Worm (Caenorhabditis elegans) whole organism, L1 larva: ENCODE results near the gene hpr-9.

Source experiments
- fkh-10 ChIP-seq: sonication (generic microtip); optimal IDR thresholded peaks from 2 replicates; lab custom pipeline; 2017; ENCODE audit warnings: missing biosample characterization, missing genetic modification reagents, missing genetic modification characterization
- sptf-1 ChIP-seq: fragments of 150-350 bp; optimal IDR thresholded peaks from 2 replicates; lab custom pipeline; 2014; ENCODE audit warnings: missing biosample characterization, missing genetic modification characterization

DNA sequence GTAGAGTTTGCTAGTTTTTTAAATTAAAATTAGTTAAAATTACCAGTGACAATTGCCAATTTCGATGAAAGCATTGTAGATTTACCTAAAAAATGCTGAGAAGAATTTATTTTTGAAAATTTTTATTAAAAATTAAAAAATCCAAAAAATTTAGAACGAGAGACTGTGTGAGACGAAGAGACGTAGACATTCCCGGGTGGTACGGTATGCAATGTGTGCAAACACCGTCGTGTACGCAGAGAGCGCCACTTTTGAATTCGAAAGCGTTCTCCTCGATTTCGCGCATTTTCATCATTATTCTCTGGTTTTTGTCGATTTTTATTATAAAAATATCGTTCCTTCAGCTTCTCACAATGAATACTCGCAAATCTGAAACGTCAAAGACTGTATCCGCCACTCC lies 21.4 kb downstream of the hpr-9 start, which contains the start of the genes dhs-11 and orc-1:
- TF ChIP-seq sptf-1 (tag; lab: Kevin White, UChicago) (no peak), fkh-10 (no peak)
